Worm (Caenorhabditis elegans) whole organism, early embryonic: ENCODE measurements around the gene R13D11.10.

Experiments used
- F13C5.2 ChIP-seq: sonication (generic microtip); optimal IDR thresholded peaks from 2 replicates; lab custom pipeline; 2017; ENCODE audit warnings: mild to moderate bottlenecking, missing genetic modification characterization, inconsistent platforms, missing compliant biosample characterization
- ama-1 ChIP-seq: fragments of 150-350 bp; optimal IDR thresholded peaks from 2 replicates; lab custom pipeline; 2014
- ceh-13 ChIP-seq: fragments of 200-800 bp; sonication (Bioruptor generic); optimal IDR thresholded peaks from 2 replicates; lab custom pipeline; 2018; ENCODE audit warnings: mild to moderate bottlenecking, missing genetic modification characterization, missing compliant biosample characterization
- ceh-36 ChIP-seq: sonication (generic microtip); optimal IDR thresholded peaks from 2 replicates; lab custom pipeline; 2016; ENCODE audit warnings: missing genetic modification characterization, inconsistent platforms, missing compliant biosample characterization
- hmg-4 ChIP-seq: fragments of 200-800 bp; sonication (Bioruptor generic); optimal IDR thresholded peaks from 2 replicates; lab custom pipeline; 2018; ENCODE audit warnings: mild to moderate bottlenecking, missing genetic modification characterization, missing compliant biosample characterization
- hnd-1 ChIP-seq: sonication (generic microtip); optimal IDR thresholded peaks from 2 replicates; lab custom pipeline; 2016; ENCODE audit warnings: missing genetic modification characterization, missing compliant biosample characterization
- pes-1 ChIP-seq: fragments of 200-800 bp; sonication (Bioruptor generic); IDR thresholded peaks from 2 replicates; pipeline ENCODE4 v1.3.6; 2022; ENCODE audit warnings: missing genetic modification reagents, missing genetic modification characterization, missing compliant biosample characterization
- scrt-1 ChIP-seq: fragments of 200-800 bp; sonication (Bioruptor generic); IDR thresholded peaks from 2 replicates; pipeline ENCODE4 v1.3.6; 2022; ENCODE audit warnings: missing genetic modification characterization, missing compliant biosample characterization
- sea-1 ChIP-seq: fragments of 200-800 bp; sonication (Bioruptor generic); conservative IDR thresholded peaks from 2 replicates; pipeline ENCODE4 v1.3.6; 2022; ENCODE audit warnings: missing genetic modification characterization, missing compliant biosample characterization
- tbx-11 ChIP-seq: fragments of 200-800 bp; sonication (Bioruptor generic); IDR thresholded peaks from 2 replicates; pipeline ENCODE4 v1.3.6; 2022; ENCODE audit warnings: missing genetic modification characterization, missing compliant biosample characterization
- tbx-37 ChIP-seq: fragments of 200-800 bp; sonication (Bioruptor generic); conservative IDR thresholded peaks from 2 replicates; pipeline ENCODE4 v1.3.6; 2022; ENCODE audit warnings: missing genetic modification reagents, missing genetic modification characterization, missing compliant biosample characterization

ce11 chrV:774341-774740, 38.7 kb downstream of the R13D11.10 start:
- TF ChIP-seq ama-1 (lab: Kevin White, UChicago) (no peak), hnd-1 (no peak), scrt-1 (GFP tag; lab: Robert Waterston, UW) (no peak), pes-1 (GFP tag; lab: Robert Waterston, UW) (no peak), ceh-36 (tag; lab: Kevin White, UChicago) (no peak), ceh-13 (GFP tag; lab: Kevin White, UChicago) (no peak), tbx-11 (GFP tag; lab: Robert Waterston, UW) (no peak), tbx-37 (GFP tag; lab: Robert Waterston, UW) (no peak), sea-1 (GFP tag; lab: Robert Waterston, UW) (no peak), F13C5.2 (tag; lab: Kevin White, UChicago) (no peak), hmg-4 (GFP tag; lab: Kevin White, UChicago) (no peak)
